Worm (Caenorhabditis elegans) whole organism, late embryonic: ENCODE data around the gene exos-4.2.

Source experiments
- C08G9.2 ChIP-seq: sonication (generic microtip); optimal IDR thresholded peaks from 2 replicates; lab custom pipeline; 2016; ENCODE audit warnings: mild to moderate bottlenecking, missing genetic modification characterization, moderate library complexity, missing compliant biosample characterization
- C38D4.7 ChIP-seq: fragments of 200-800 bp; sonication (Bioruptor generic); optimal IDR thresholded peaks from 2 replicates; lab custom pipeline; 2018; ENCODE audit warnings: mild to moderate bottlenecking, missing genetic modification characterization, moderate library complexity, missing compliant biosample characterization
- Y22D7AL.16 ChIP-seq: sonication (generic microtip); optimal IDR thresholded peaks from 2 replicates; lab custom pipeline; 2016; ENCODE audit warnings: missing genetic modification characterization, missing compliant biosample characterization
- ahr-1 ChIP-seq: sonication (generic microtip); optimal IDR thresholded peaks from 2 replicates; lab custom pipeline; 2016; ENCODE audit warnings: missing genetic modification characterization, missing compliant biosample characterization
- ama-1 ChIP-seq: fragments of 150-350 bp; optimal IDR thresholded peaks from 2 replicates; lab custom pipeline; 2014
- ceh-14 ChIP-seq: sonication (generic microtip); optimal IDR thresholded peaks from 2 replicates; lab custom pipeline; 2016; ENCODE audit warnings: missing genotype, missing genetic modification characterization, missing compliant biosample characterization
- ceh-19 ChIP-seq: fragments of 200-800 bp; sonication (Bioruptor generic); optimal IDR thresholded peaks from 2 replicates; lab custom pipeline; 2018; ENCODE audit warnings: mild to moderate bottlenecking, missing genetic modification characterization, missing compliant biosample characterization
- ceh-2 ChIP-seq: sonication (generic microtip); optimal IDR thresholded peaks from 2 replicates; lab custom pipeline; 2016; ENCODE audit warnings: missing genotype, missing genetic modification characterization, missing compliant biosample characterization
- ceh-31 ChIP-seq: sonication (generic microtip); optimal IDR thresholded peaks from 2 replicates; lab custom pipeline; 2016; ENCODE audit warnings: missing genetic modification characterization, missing compliant biosample characterization
- ceh-34 ChIP-seq: sonication (generic microtip); optimal IDR thresholded peaks from 2 replicates; lab custom pipeline; 2016; ENCODE audit warnings: mild to moderate bottlenecking, missing genetic modification characterization, missing compliant biosample characterization
- ceh-48 ChIP-seq: sonication (generic microtip); optimal IDR thresholded peaks from 2 replicates; lab custom pipeline; 2016; ENCODE audit warnings: missing genetic modification characterization, inconsistent platforms, missing compliant biosample characterization
- ceh-6 ChIP-seq: fragments of 200-800 bp; sonication (Bioruptor generic); optimal IDR thresholded peaks from 2 replicates; lab custom pipeline; 2018; ENCODE audit warnings: mild to moderate bottlenecking, missing genetic modification characterization, missing compliant biosample characterization
- dve-1 ChIP-seq: sonication (generic microtip); optimal IDR thresholded peaks from 2 replicates; lab custom pipeline; 2017; ENCODE audit warnings: antibody characterized with exemption, mild to moderate bottlenecking, missing genetic modification characterization, missing compliant biosample characterization
- elt-4 ChIP-seq: sonication (generic microtip); optimal IDR thresholded peaks from 2 replicates; lab custom pipeline; 2016; ENCODE audit warnings: missing genetic modification characterization, missing compliant biosample characterization
- fax-1 ChIP-seq: sonication (generic microtip); optimal IDR thresholded peaks from 2 replicates; lab custom pipeline; 2016; ENCODE audit warnings: missing genotype, missing genetic modification characterization, missing compliant biosample characterization
- fkh-6 ChIP-seq: sonication (generic microtip); optimal IDR thresholded peaks from 2 replicates; lab custom pipeline; 2016; ENCODE audit warnings: missing genetic modification characterization, missing compliant biosample characterization
- gmeb-2 ChIP-seq: sonication (generic microtip); optimal IDR thresholded peaks from 2 replicates; lab custom pipeline; 2016; ENCODE audit warnings: missing genetic modification characterization, inconsistent platforms, missing compliant biosample characterization
- hlh-30 ChIP-seq: sonication (generic microtip); optimal IDR thresholded peaks from 2 replicates; lab custom pipeline; 2017; ENCODE audit warnings: antibody characterized with exemption, missing genetic modification characterization, missing compliant biosample characterization; ENCODE audit not compliant: insufficient read depth
- lim-6 ChIP-seq: sonication (generic microtip); optimal IDR thresholded peaks from 2 replicates; lab custom pipeline; 2016; ENCODE audit warnings: missing genetic modification characterization, missing compliant biosample characterization
- lin-11 ChIP-seq: fragments of 200-800 bp; sonication (Bioruptor generic); optimal IDR thresholded peaks from 2 replicates; lab custom pipeline; 2018; ENCODE audit warnings: mild to moderate bottlenecking, missing genetic modification characterization, missing compliant biosample characterization
- madf-2 ChIP-seq: sonication (generic microtip); optimal IDR thresholded peaks from 2 replicates; lab custom pipeline; 2017; ENCODE audit warnings: missing genetic modification characterization, missing compliant biosample characterization
- npax-4 ChIP-seq: sonication (generic microtip); optimal IDR thresholded peaks from 2 replicates; lab custom pipeline; 2016; ENCODE audit warnings: missing genetic modification characterization, missing compliant biosample characterization
- odd-2 ChIP-seq: sonication (generic microtip); optimal IDR thresholded peaks from 2 replicates; lab custom pipeline; 2017; ENCODE audit warnings: antibody characterized with exemption, mild to moderate bottlenecking, missing genetic modification characterization, missing compliant biosample characterization
- pat-9 ChIP-seq: fragments of 200-800 bp; sonication (Bioruptor generic); optimal IDR thresholded peaks from 2 replicates; lab custom pipeline; 2018; ENCODE audit warnings: mild to moderate bottlenecking, missing genetic modification characterization, moderate library complexity, missing compliant biosample characterization
- pax-1 ChIP-seq: fragments of 150-350 bp; optimal IDR thresholded peaks from 2 replicates; lab custom pipeline; 2014; ENCODE audit warnings: missing biosample characterization, missing genetic modification characterization
- pha-2 ChIP-seq: sonication (generic microtip); optimal IDR thresholded peaks from 2 replicates; lab custom pipeline; 2017; ENCODE audit warnings: mild to moderate bottlenecking, missing genetic modification characterization, missing compliant biosample characterization
- pha-4 ChIP-seq: fragments of 150-350 bp; optimal IDR thresholded peaks from 2 replicates; lab custom pipeline; 2018; ENCODE audit warnings: missing biosample characterization, missing genetic modification reagents, missing genetic modification characterization
- pqm-1 ChIP-seq: sonication (generic microtip); optimal IDR thresholded peaks from 2 replicates; lab custom pipeline; 2016; ENCODE audit warnings: missing genetic modification characterization, missing compliant biosample characterization
- rnt-1 ChIP-seq: sonication (generic microtip); optimal IDR thresholded peaks from 2 replicates; lab custom pipeline; 2016; ENCODE audit warnings: missing genetic modification characterization, missing compliant biosample characterization
- sdc-2 ChIP-seq: sonication (generic microtip); optimal IDR thresholded peaks from 2 replicates; lab custom pipeline; 2016; ENCODE audit warnings: missing genotype, missing genetic modification characterization, missing compliant biosample characterization
- sox-2 ChIP-seq: fragments of 200-800 bp; sonication (Bioruptor generic); IDR thresholded peaks from 2 replicates; pipeline ENCODE4 v1.3.6; 2022; ENCODE audit warnings: missing genetic modification reagents, missing genetic modification characterization, missing compliant biosample characterization
- sox-4 ChIP-seq: sonication (generic microtip); optimal IDR thresholded peaks from 2 replicates; lab custom pipeline; 2017; ENCODE audit warnings: mild to moderate bottlenecking, missing genetic modification characterization, inconsistent platforms, missing compliant biosample characterization
- ttx-3 ChIP-seq: sonication (generic microtip); optimal IDR thresholded peaks from 2 replicates; lab custom pipeline; 2016; ENCODE audit warnings: missing genetic modification reagents, missing genetic modification characterization, missing compliant biosample characterization
- unc-3 ChIP-seq, 2 experiments: fragments of 200-800 bp in 1 of 2; sonication (Bioruptor generic) in 1 of 2; sonication (generic microtip) in 1 of 2; conservative IDR thresholded peaks in 1 of 2; optimal IDR thresholded peaks in 1 of 2; 2 replicates each; pipeline versions ENCODE4 v1.3.6 to Lab custom; 2016 to 2022; ENCODE audit warnings: missing compliant biosample characterization in 2 of 2, missing genetic modification characterization in 2 of 2, missing genetic modification reagents in 1 of 2
- zip-5 ChIP-seq: sonication (generic microtip); optimal IDR thresholded peaks from 2 replicates; lab custom pipeline; 2016; ENCODE audit warnings: missing genetic modification characterization, missing compliant biosample characterization

The exos-4.2 gene

DNA sequence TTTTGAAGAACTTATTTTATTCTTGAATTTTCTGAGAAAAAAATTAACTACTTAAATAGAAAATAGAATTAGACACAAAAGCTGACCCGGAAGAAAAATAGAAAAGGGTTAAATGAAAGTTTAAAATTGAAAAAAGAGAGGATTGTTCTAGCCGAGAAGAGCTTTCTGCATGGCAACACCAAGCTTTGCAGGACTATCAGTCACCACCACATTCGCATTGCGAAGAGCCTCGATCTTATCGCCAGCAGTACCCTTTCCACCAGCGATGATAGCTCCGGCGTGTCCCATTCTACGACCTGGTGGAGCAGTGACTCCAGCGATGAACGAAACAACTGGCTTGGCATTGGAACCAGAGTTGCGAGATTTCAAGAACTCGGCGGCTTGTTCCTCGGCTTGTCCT lies 40.1 kb downstream of the exos-4.2 start:
- no peak for TF ChIP-seq pax-1 (tag; lab: Kevin White, UChicago)
- no peak for TF ChIP-seq fkh-6
- TF ChIP-seq sox-2 (GFP tag; lab: Robert Waterston, UW), result no peak
- no peak for TF ChIP-seq elt-4 (tag; lab: Kevin White, UChicago)
- TF ChIP-seq, all 69 proteins: peak for 0

DNA sequence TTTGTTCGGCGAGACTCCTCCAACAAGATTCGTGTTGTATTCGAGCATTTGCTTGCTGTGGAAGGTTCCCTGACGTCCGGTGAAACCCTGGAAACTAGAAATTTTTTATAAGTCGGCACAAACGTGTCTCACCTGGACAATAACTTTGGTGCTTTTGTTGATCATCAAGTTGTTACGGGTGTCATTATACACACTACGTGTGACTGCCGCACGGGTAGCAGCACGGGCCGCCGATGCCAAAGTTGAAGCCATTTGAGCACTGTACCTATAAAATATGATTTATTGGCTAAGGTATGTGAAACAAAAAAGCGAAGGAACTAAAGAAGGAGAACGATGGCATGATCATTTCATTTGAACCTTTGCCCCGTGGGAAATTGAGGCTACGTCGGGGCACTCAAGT lies 41.1 kb downstream of the exos-4.2 start, which contains the start of gene sucl-2:
TSS of gene sucl-2 (minus strand) at position 265 of the 400 bp plus-strand sequence.
- TF ChIP-seq ceh-31 (tag; lab: Kevin White, UChicago) (no peak), ceh-6 (no peak), ceh-2 (tag; lab: Kevin White, UChicago) (no peak), C08G9.2 (tag; lab: Kevin White, UChicago) (no peak)

ce11 chrIII:901600-902250 lies 41.7 kb downstream of the exos-4.2 start:
- TF ChIP-seq pha-2 (tag; lab: Kevin White, UChicago), result no peak
- TF ChIP-seq ceh-34 (tag; lab: Kevin White, UChicago), result no peak
- no peak for TF ChIP-seq C38D4.7
- TF ChIP-seq npax-4 (tag; lab: Kevin White, UChicago), result no peak
- TF ChIP-seq Y22D7AL.16 (tag; lab: Kevin White, UChicago), result no peak
- TF ChIP-seq pat-9 (tag; lab: Kevin White, UChicago), result no peak
- no peak for TF ChIP-seq lin-11 (tag; lab: Kevin White, UChicago)
- no peak for TF ChIP-seq zip-5
- TF ChIP-seq madf-2 (tag; lab: Kevin White, UChicago), result no peak
- TF ChIP-seq sdc-2 (tag; lab: Kevin White, UChicago), result no peak
- no peak for TF ChIP-seq pha-4
- no peak for TF ChIP-seq hlh-30 (tag; lab: Kevin White, UChicago)
- TF ChIP-seq C08G9.2 (tag; lab: Kevin White, UChicago), result no peak
- no peak for TF ChIP-seq ahr-1
- no peak for TF ChIP-seq ceh-48 (tag; lab: Kevin White, UChicago)
- TF ChIP-seq, all 69 proteins: peak for 0

ce11 chrIII:907311-907710 lies 47.3 kb downstream of the exos-4.2 start, which contains the start of gene F23H11.4:
Gene F23H11.4, minus strand, starts transcription at chrIII:907539.
- no peak for TF ChIP-seq fax-1 (tag; lab: Kevin White, UChicago)
- no peak for TF ChIP-seq ceh-48 (tag; lab: Kevin White, UChicago)
- TF ChIP-seq dve-1 (tag; lab: Kevin White, UChicago), result no peak
- no peak for TF ChIP-seq ttx-3 (tag; lab: Kevin White, UChicago)
- TF ChIP-seq hlh-30 (tag; lab: Kevin White, UChicago), result no peak
- TF ChIP-seq ceh-14, result no peak
- no peak for TF ChIP-seq unc-3 (GFP tag; conservative IDR thresholded peaks at IDR 0.05; lab: Robert Waterston, UW)
- no peak for TF ChIP-seq unc-3 (tag; optimal IDR thresholded peaks at IDR 0.05; lab: Kevin White, UChicago)
- TF ChIP-seq lim-6, result no peak
- no peak for TF ChIP-seq elt-4 (tag; lab: Kevin White, UChicago)
- TF ChIP-seq sox-2 (GFP tag; lab: Robert Waterston, UW), result no peak
- TF ChIP-seq ama-1 (lab: Kevin White, UChicago), result no peak
- no peak for TF ChIP-seq C08G9.2 (tag; lab: Kevin White, UChicago)
- no peak for TF ChIP-seq odd-2 (tag; lab: Kevin White, UChicago)
- TF ChIP-seq ceh-19 (GFP tag; lab: Kevin White, UChicago), result no peak
- no peak for TF ChIP-seq rnt-1
- no peak for TF ChIP-seq pqm-1 (tag; lab: Kevin White, UChicago)
- TF ChIP-seq gmeb-2, result no peak
- TF ChIP-seq sox-4 (tag; lab: Kevin White, UChicago), result no peak
